Fruit fly (Drosophila melanogaster): ENCODE measurements around the gene CAH8.

CAH8 gene

dm6 chr3R:22356464-22357410, 32.8 kb downstream of the CAH8 start, which contains the start of gene Sar1 (continued):
- TF ChIP-seq CG12659 (GFP tag; optimal IDR thresholded peaks at IDR 0.05) (peak; percentile 80), h (optimal IDR thresholded peaks at IDR 0.05) (no peak), pros (GFP tag; optimal IDR thresholded peaks at IDR 0.05) (no peak), CG43689 (GFP tag; IDR thresholded peaks at IDR 0.05) (no peak), Myb (GFP tag; optimal IDR thresholded peaks at IDR 0.05) (peak; percentile 74), CG17328 (GFP tag; IDR thresholded peaks at IDR 0.05) (no peak), CG6813 (GFP tag; optimal IDR thresholded peaks at IDR 0.05) (no peak), Scr (GFP tag; IDR thresholded peaks at IDR 0.05; ENCODE audit: partially characterized antibody) (peak; percentile 90), CG11398 (GFP tag; optimal IDR thresholded peaks at IDR 0.05) (no peak), pnt (GFP tag; optimal IDR thresholded peaks at IDR 0.05) (no peak), CG9932 (GFP tag; IDR thresholded peaks at IDR 0.05) (peak; percentile 67), sim (GFP tag; IDR thresholded peaks at IDR 0.05) (no peak), CTCF (GFP tag; optimal IDR thresholded peaks at IDR 0.05) (peak; percentile 60), sens (GFP tag) (peak; percentile 82), Dref (GFP tag; IDR thresholded peaks at IDR 0.05) (peak; percentile 98), Trl (optimal IDR thresholded peaks at IDR 0.05) (no peak), Trl (GFP tag; optimal IDR thresholded peaks at IDR 0.05) (peak; percentile 4), Atf6 (GFP tag; IDR thresholded peaks at IDR 0.05) (no peak), HLH54F (GFP tag; optimal IDR thresholded peaks at IDR 0.05) (peak; percentile 23), CG7786 (GFP tag; optimal IDR thresholded peaks at IDR 0.05) (peak; percentile 52), Six4 (GFP tag; optimal IDR thresholded peaks at IDR 0.05) (no peak), Rfx (GFP tag; IDR thresholded peaks at IDR 0.05) (peak; percentile 61), salm (tag; optimal IDR thresholded peaks at IDR 0.05) (no peak), cwo (GFP tag; optimal IDR thresholded peaks at IDR 0.05) (no peak), CG7556 (GFP tag; optimal IDR thresholded peaks at IDR 0.05) (no peak), nerfin-2 (GFP tag; IDR thresholded peaks at IDR 0.05; ENCODE audit: partially characterized antibody) (peak; percentile 59; the same call in 1 of the 2 replicates), Hr39 (optimal IDR thresholded peaks at IDR 0.05) (no peak), B-H1 (GFP tag; IDR thresholded peaks at IDR 0.05) (no peak), CG8924 (tag; optimal IDR thresholded peaks at IDR 0.05) (peak; percentile 22), amos (GFP tag; IDR thresholded peaks at IDR 0.05; ENCODE audit: partially characterized antibody) (peak; percentile 98), pho (GFP tag; optimal IDR thresholded peaks at IDR 0.05) (peak; percentile 72), CG10431 (GFP tag; optimal IDR thresholded peaks at IDR 0.05) (no peak), CG3281 (GFP tag; optimal IDR thresholded peaks at IDR 0.05) (peak; percentile 12), stwl (tag; optimal IDR thresholded peaks at IDR 0.05) (peak; percentile 94), Ssrp (tag; optimal IDR thresholded peaks at IDR 0.05) (no peak), Xbp1 (GFP tag; optimal IDR thresholded peaks at IDR 0.05) (peak; percentile 46), ash1 (GFP tag; optimal IDR thresholded peaks at IDR 0.05) (no peak), CG2202 (tag; optimal IDR thresholded peaks at IDR 0.05) (peak; percentile 12), sug (tag; optimal IDR thresholded peaks at IDR 0.05) (peak; percentile 60), bab2 (GFP tag; optimal IDR thresholded peaks at IDR 0.05) (no peak), sc (optimal IDR thresholded peaks at IDR 0.05) (no peak), sc (GFP tag; optimal IDR thresholded peaks at IDR 0.05) (no peak), jumu (GFP tag; optimal IDR thresholded peaks at IDR 0.05) (peak; percentile 70), Abd-B (GFP tag; optimal IDR thresholded peaks at IDR 0.05) (peak; percentile 42), Hey (tag; optimal IDR thresholded peaks at IDR 0.05) (no peak), Poxn (GFP tag; IDR thresholded peaks at IDR 0.05) (no peak), maf-S (GFP tag; optimal IDR thresholded peaks at IDR 0.05) (no peak), CG18011 (GFP tag; optimal IDR thresholded peaks at IDR 0.05) (no peak), CG12236 (GFP tag; optimal IDR thresholded peaks at IDR 0.05) (no peak), wor (GFP tag; IDR thresholded peaks at IDR 0.05) (no peak), CG8478 (optimal IDR thresholded peaks at IDR 0.05) (peak; percentile 29), CG5180 (GFP tag; optimal IDR thresholded peaks at IDR 0.05) (no peak)

Measured in whole organism, embryonic.